Fruit fly (Drosophila melanogaster) whole organism, wandering third instar larva: ENCODE data around the gene CG10019.

Experiments used
- Abd-B ChIP-seq: fragments of >200 bp; optimal IDR thresholded peaks from 2 replicates; lab custom pipeline; 2017; ENCODE audit warnings: missing biosample characterization, missing genetic modification characterization
- CG9705 ChIP-seq: fragments of 200-800 bp; sonication (Bioruptor generic); optimal IDR thresholded peaks from 2 replicates; lab custom pipeline; 2018; ENCODE audit warnings: missing biosample characterization, mild to moderate bottlenecking, missing genetic modification characterization
- CrebA ChIP-seq: fragments of 200-800 bp; sonication (Bioruptor generic); optimal IDR thresholded peaks from 2 replicates; lab custom pipeline; 2016; ENCODE audit warnings: missing biosample characterization, mild to moderate bottlenecking, missing genetic modification characterization, borderline replicate concordance
- GATAd ChIP-seq: sonication (Bioruptor generic); optimal IDR thresholded peaks from 2 replicates; lab custom pipeline; 2016; ENCODE audit warnings: missing biosample characterization, missing genetic modification characterization
- HLH106 ChIP-seq: fragments of 200-800 bp; optimal IDR thresholded peaks from 3 replicates; lab custom pipeline; 2019; ENCODE audit warnings: missing biosample characterization, mild to moderate bottlenecking, missing genetic modification characterization, moderate library complexity
- Hr78 ChIP-seq: fragments of >200 bp; optimal IDR thresholded peaks from 2 replicates; lab custom pipeline; 2017; ENCODE audit warnings: missing biosample characterization, missing genetic modification characterization
- Myc ChIP-seq: fragments of >200 bp; optimal IDR thresholded peaks from 2 replicates; lab custom pipeline; 2017
- N ChIP-seq: fragments of >200 bp; optimal IDR thresholded peaks from 2 replicates; lab custom pipeline; 2018; ENCODE audit warnings: missing biosample characterization, missing external identifiers, missing genetic modification characterization
- OdsH ChIP-seq: fragments of 200-800 bp; sonication (Bioruptor generic); optimal IDR thresholded peaks from 2 replicates; lab custom pipeline; 2016; ENCODE audit warnings: missing biosample characterization, mild to moderate bottlenecking, missing genetic modification characterization
- Vsx2 ChIP-seq: fragments of 200-300, 225-300 bp; sonication (Bioruptor generic); optimal IDR thresholded peaks from 2 replicates; lab custom pipeline; 2018; ENCODE audit warnings: missing biosample characterization, missing genetic modification characterization; ENCODE audit not compliant: partially characterized antibody
- pan ChIP-seq: fragments of >200 bp; optimal IDR thresholded peaks from 2 replicates; lab custom pipeline; 2017
- psq ChIP-seq: fragments of 200-800 bp; sonication (Bioruptor generic); optimal IDR thresholded peaks from 3 replicates; lab custom pipeline; 2017; ENCODE audit warnings: missing biosample characterization, mild to moderate bottlenecking, missing genetic modification characterization, moderate library complexity

- TF ChIP-seq psq (GFP tag; lab: Kevin White, UChicago) (no peak), GATAd (GFP tag; lab: Kevin White, UChicago) (no peak), HLH106 (tag; lab: Kevin White, UChicago) (no peak), pan (lab: Kevin White, UChicago) (no peak), Abd-B (no peak), CrebA (GFP tag; lab: Kevin White, UChicago) (no peak), CG9705 (GFP tag; lab: Kevin White, UChicago) (no peak), Vsx2 (no peak), N (no peak), Myc (lab: Kevin White, UChicago) (no peak), OdsH (GFP tag; lab: Kevin White, UChicago) (no peak), Hr78 (GFP tag; lab: Kevin White, UChicago) (no peak)
Observed at dm6 chr2L:3693805-3694204, 36.5 kb upstream of the CG10019 start, which contains the start of gene Acp24A4.
